Worm (Caenorhabditis elegans) whole organism, late embryonic: Measurements from ENCODE around the gene H20J04.1.
"Not testable (repeated sequence)": the region's sequence is repeated elsewhere in the genome, so short reads cannot be mapped to it uniquely, and the experiment has no call there.

Experiments used
- K02D7.2 ChIP-seq: sonication (generic microtip); optimal IDR thresholded peaks from 2 replicates; lab custom pipeline; 2017; ENCODE audit warnings: mild to moderate bottlenecking, missing genetic modification characterization, missing compliant biosample characterization
- ama-1 ChIP-seq: fragments of 150-350 bp; optimal IDR thresholded peaks from 2 replicates; lab custom pipeline; 2014
- elt-2 ChIP-seq: sonication (generic microtip); optimal IDR thresholded peaks from 2 replicates; lab custom pipeline; 2016; ENCODE audit warnings: missing genetic modification reagents, missing genetic modification characterization, missing compliant biosample characterization
- gmeb-2 ChIP-seq: sonication (generic microtip); optimal IDR thresholded peaks from 2 replicates; lab custom pipeline; 2016; ENCODE audit warnings: missing genetic modification characterization, inconsistent platforms, missing compliant biosample characterization

- not testable (repeated sequence) for TF ChIP-seq gmeb-2; K02D7.2; elt-2 (tag; lab: Kevin White, UChicago); ama-1 (lab: Kevin White, UChicago)
Measured at ce11 chrII:4309112-4309511, 46.3 kb upstream of the H20J04.1 start.
